Fruit fly (Drosophila melanogaster) whole organism, wandering third instar larva: ENCODE data around the gene mu2.

Source experiments
- CG9705 ChIP-seq: fragments of 200-800 bp; sonication (Bioruptor generic); optimal IDR thresholded peaks from 2 replicates; lab custom pipeline; 2018; ENCODE audit warnings: missing biosample characterization, mild to moderate bottlenecking, missing genetic modification characterization
- Dif ChIP-seq: fragments of 200-275, 200-300 bp; sonication (Bioruptor generic); optimal IDR thresholded peaks from 2 replicates; lab custom pipeline; 2018; ENCODE audit warnings: missing biosample characterization, missing genetic modification characterization; ENCODE audit not compliant: partially characterized antibody
- GATAd ChIP-seq: sonication (Bioruptor generic); optimal IDR thresholded peaks from 2 replicates; lab custom pipeline; 2016; ENCODE audit warnings: missing biosample characterization, missing genetic modification characterization
- HLH106 ChIP-seq: fragments of 200-800 bp; optimal IDR thresholded peaks from 3 replicates; lab custom pipeline; 2019; ENCODE audit warnings: missing biosample characterization, mild to moderate bottlenecking, missing genetic modification characterization, moderate library complexity
- Hnf4 ChIP-seq: fragments of 200-800 bp; sonication (Bioruptor generic); optimal IDR thresholded peaks from 2 replicates; lab custom pipeline; 2016; ENCODE audit warnings: missing biosample characterization, mild to moderate bottlenecking, missing genetic modification characterization
- Jra ChIP-seq: sonication (Bioruptor generic); optimal IDR thresholded peaks from 2 replicates; lab custom pipeline; 2016; ENCODE audit warnings: missing biosample characterization, missing genetic modification characterization
- Mio ChIP-seq: sonication (Bioruptor generic); optimal IDR thresholded peaks from 2 replicates; lab custom pipeline; 2016; ENCODE audit warnings: missing biosample characterization, missing genetic modification characterization
- N ChIP-seq: fragments of >200 bp; optimal IDR thresholded peaks from 2 replicates; lab custom pipeline; 2018; ENCODE audit warnings: missing biosample characterization, missing external identifiers, missing genetic modification characterization
- OdsH ChIP-seq: fragments of 200-800 bp; sonication (Bioruptor generic); optimal IDR thresholded peaks from 2 replicates; lab custom pipeline; 2016; ENCODE audit warnings: missing biosample characterization, mild to moderate bottlenecking, missing genetic modification characterization
- Rel ChIP-seq, 2 experiments: fragments of 200-800 bp; sonication (Bioruptor generic) in 1 of 2; optimal IDR thresholded peaks; 2 replicates in 1 of 2; 3 replicates in 1 of 2; lab custom pipeline; 2016 to 2019; ENCODE audit warnings: mild to moderate bottlenecking in 2 of 2, missing biosample characterization in 2 of 2, missing genetic modification characterization in 2 of 2, moderate library complexity in 1 of 2
- Vsx2 ChIP-seq: fragments of 200-300, 225-300 bp; sonication (Bioruptor generic); optimal IDR thresholded peaks from 2 replicates; lab custom pipeline; 2018; ENCODE audit warnings: missing biosample characterization, missing genetic modification characterization; ENCODE audit not compliant: partially characterized antibody
- br ChIP-seq: fragments of 200-800 bp; sonication (Bioruptor generic); optimal IDR thresholded peaks from 2 replicates; lab custom pipeline; 2016; ENCODE audit warnings: missing biosample characterization, missing genetic modification characterization
- dl ChIP-seq, 2 experiments: fragments of 175-275, 200-275 bp in 1 of 2; fragments of 200-275 bp in 1 of 2; sonication (Bioruptor generic); optimal IDR thresholded peaks; lab custom pipeline; 2018; ENCODE audit warnings: mild to moderate bottlenecking in 2 of 2, missing biosample characterization in 2 of 2, missing genetic modification characterization in 2 of 2, moderate library complexity in 2 of 2; ENCODE audit not compliant: partially characterized antibody in 2 of 2, insufficient read depth in 1 of 2
- dsf ChIP-seq: sonication (Bioruptor generic); optimal IDR thresholded peaks from 2 replicates; lab custom pipeline; 2016; ENCODE audit warnings: missing biosample characterization, missing genetic modification characterization, borderline replicate concordance
- ey ChIP-seq: fragments of 200-800 bp; sonication (Bioruptor generic); optimal IDR thresholded peaks from 2 replicates; lab custom pipeline; 2016; ENCODE audit warnings: missing biosample characterization, missing genetic modification characterization
- foxo ChIP-seq, 2 experiments: fragments of 200-800 bp; sonication (Bioruptor generic); optimal IDR thresholded peaks; 2 replicates in 1 of 2; 3 replicates in 1 of 2; lab custom pipeline; 2016 to 2017; ENCODE audit warnings: missing biosample characterization in 2 of 2, missing genetic modification characterization in 2 of 2
- fru ChIP-seq: fragments of 200-800 bp; sonication (Bioruptor generic); optimal IDR thresholded peaks from 3 replicates; lab custom pipeline; 2016; ENCODE audit warnings: missing biosample characterization, mild to moderate bottlenecking, missing genetic modification characterization
- jim ChIP-seq: fragments of 175-275, 200-325 bp; sonication (Bioruptor generic); optimal IDR thresholded peaks from 2 replicates; lab custom pipeline; 2016; ENCODE audit warnings: missing biosample characterization, mild to moderate bottlenecking, missing genetic modification characterization
- pan ChIP-seq: fragments of >200 bp; optimal IDR thresholded peaks from 2 replicates; lab custom pipeline; 2017
- psq ChIP-seq: fragments of 200-800 bp; sonication (Bioruptor generic); optimal IDR thresholded peaks from 3 replicates; lab custom pipeline; 2017; ENCODE audit warnings: missing biosample characterization, mild to moderate bottlenecking, missing genetic modification characterization, moderate library complexity
- rgr ChIP-seq: fragments of 200-800 bp; sonication (Bioruptor generic); optimal IDR thresholded peaks from 3 replicates; lab custom pipeline; 2016; ENCODE audit warnings: missing biosample characterization, mild to moderate bottlenecking, missing genetic modification characterization
- sage ChIP-seq: fragments of 200-800 bp; sonication (Bioruptor generic); optimal IDR thresholded peaks from 2 replicates; lab custom pipeline; 2016; ENCODE audit warnings: missing biosample characterization, mild to moderate bottlenecking, missing genetic modification characterization
- sv ChIP-seq: fragments of 200-800 bp; sonication (Bioruptor generic); optimal IDR thresholded peaks from 3 replicates; lab custom pipeline; 2016; ENCODE audit warnings: missing biosample characterization, missing genetic modification characterization
- usp ChIP-seq: fragments of >200 bp; optimal IDR thresholded peaks from 2 replicates; lab custom pipeline; 2017; ENCODE audit warnings: missing biosample characterization, missing genetic modification characterization
- woc ChIP-seq: sonication (Bioruptor generic); optimal IDR thresholded peaks from 2 replicates; lab custom pipeline; 2016; ENCODE audit warnings: missing biosample characterization, mild to moderate bottlenecking, missing genetic modification characterization

mu2 gene

dm6 chr3L:1964599-1965143, 17.4 kb upstream of the mu2 start:
- TF ChIP-seq br (GFP tag; lab: Kevin White, UChicago) (no peak), rgr (GFP tag; lab: Kevin White, UChicago) (no peak), dl (GFP tag; optimal IDR thresholded peaks at IDR 0.05; lab: Kevin White, UChicago; ENCODE audit: insufficient read depth in 1 of 2, partially characterized antibody in 2 of 2) (no peak), foxo (GFP tag; optimal IDR thresholded peaks at IDR 0.05; lab: Kevin White, UChicago) (no peak), jim (no peak), dsf (GFP tag; lab: Kevin White, UChicago) (no peak), Hnf4 (GFP tag; lab: Kevin White, UChicago) (no peak), Rel (GFP tag; optimal IDR thresholded peaks at IDR 0.05; lab: Kevin White, UChicago) (no peak), Rel (tag; optimal IDR thresholded peaks at IDR 0.05; lab: Kevin White, UChicago) (no peak), Mio (GFP tag; lab: Kevin White, UChicago) (no peak), ey (GFP tag; lab: Kevin White, UChicago) (no peak), sage (GFP tag; lab: Kevin White, UChicago) (no peak)

dm6 chr3L:1964099-1964498, 16.8 kb upstream of the mu2 start, which contains the start of gene mv:
TSS of gene mv (minus strand) at chr3L:1964178.
- TF ChIP-seq CG9705 (GFP tag; lab: Kevin White, UChicago) (no peak), sage (GFP tag; lab: Kevin White, UChicago) (peak; percentile 53)

dm6 chr3L:1962964-1963363, 15.7 kb upstream of the mu2 start, which contains the start of gene SCOT:
TSS of gene SCOT (plus strand) at chr3L:1963143.
- TF ChIP-seq foxo (GFP tag; optimal IDR thresholded peaks at IDR 0.05; lab: Kevin White, UChicago) (peak; percentile 30 to 87), woc (GFP tag; lab: Kevin White, UChicago) (no peak), GATAd (GFP tag; lab: Kevin White, UChicago) (peak; percentile 20), rgr (GFP tag; lab: Kevin White, UChicago) (peak; percentile 87), ey (GFP tag; lab: Kevin White, UChicago) (peak; percentile 89), br (GFP tag; lab: Kevin White, UChicago) (peak; percentile 83), HLH106 (tag; lab: Kevin White, UChicago) (peak; percentile 76), psq (peak; percentile 73), dl (GFP tag; optimal IDR thresholded peaks at IDR 0.05; lab: Kevin White, UChicago; ENCODE audit: insufficient read depth in 1 of 2, partially characterized antibody in 2 of 2) (no peak), OdsH (GFP tag; lab: Kevin White, UChicago) (peak; percentile 85), Vsx2 (GFP tag; lab: Kevin White, UChicago) (no peak), sv (GFP tag; lab: Kevin White, UChicago) (peak; percentile 53), fru (GFP tag; lab: Kevin White, UChicago) (peak; percentile 80)

dm6 chr3L:1940843-1941418, 6.3 kb downstream of the mu2 start, which contains the start of gene Mfap1:
TSS of gene Mfap1 (plus strand) at chr3L:1941068.
- TF ChIP-seq dsf (GFP tag; lab: Kevin White, UChicago) = no peak
- no peak for TF ChIP-seq rgr (GFP tag; lab: Kevin White, UChicago)
- no peak for TF ChIP-seq Rel (GFP tag; optimal IDR thresholded peaks at IDR 0.05; lab: Kevin White, UChicago)
- TF ChIP-seq Rel (tag; optimal IDR thresholded peaks at IDR 0.05; lab: Kevin White, UChicago) = no peak
- no peak for TF ChIP-seq N (GFP tag; lab: Kevin White, UChicago)
- TF ChIP-seq CG9705 (GFP tag; lab: Kevin White, UChicago) = peak; percentile 4
- TF ChIP-seq Jra (GFP tag; lab: Kevin White, UChicago) = no peak
- TF ChIP-seq jim = no peak
- no peak for TF ChIP-seq Vsx2 (GFP tag; lab: Kevin White, UChicago)
- peak; percentile 47 for TF ChIP-seq sage (GFP tag; lab: Kevin White, UChicago)

DNA sequence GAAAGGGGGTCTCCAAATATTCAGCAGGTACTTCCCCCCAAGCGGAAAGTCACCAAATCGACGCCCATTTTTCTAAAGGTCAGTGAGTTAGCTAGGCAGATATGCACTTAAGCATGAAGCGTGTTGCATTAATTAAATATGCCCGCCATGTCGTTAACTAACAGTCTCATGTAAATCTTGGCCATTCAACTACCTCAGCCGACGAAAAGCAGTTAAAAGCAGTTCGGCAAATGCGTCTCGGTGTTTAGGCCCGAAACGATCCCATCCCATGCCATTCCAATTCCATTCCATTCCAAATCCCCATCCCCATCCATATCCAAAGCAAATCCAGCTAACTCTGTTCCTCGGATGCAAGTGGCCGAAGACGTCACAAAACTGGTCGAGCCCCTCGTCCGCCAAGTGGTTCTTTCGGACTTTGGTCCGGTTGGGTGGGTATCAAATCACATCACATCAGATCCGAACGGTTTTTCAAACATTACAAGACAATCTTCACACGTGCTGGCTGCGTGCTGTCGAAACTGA, 7.2 kb downstream of the mu2 start:
- no peak for TF ChIP-seq usp (GFP tag; lab: Kevin White, UChicago)
- TF ChIP-seq foxo (GFP tag; optimal IDR thresholded peaks at IDR 0.05; lab: Kevin White, UChicago) = no peak
- peak; percentile 5 for TF ChIP-seq Vsx2 (GFP tag; lab: Kevin White, UChicago)
- TF ChIP-seq Rel (GFP tag; optimal IDR thresholded peaks at IDR 0.05; lab: Kevin White, UChicago) = no peak
- TF ChIP-seq Rel (tag; optimal IDR thresholded peaks at IDR 0.05; lab: Kevin White, UChicago) = peak; percentile 26

- TF ChIP-seq psq = no peak
- no peak for TF ChIP-seq Dif (GFP tag; lab: Kevin White, UChicago)
- no peak for TF ChIP-seq Rel (GFP tag; optimal IDR thresholded peaks at IDR 0.05; lab: Kevin White, UChicago)
- TF ChIP-seq Rel (tag; optimal IDR thresholded peaks at IDR 0.05; lab: Kevin White, UChicago) = peak; percentile 42
- no peak for TF ChIP-seq ey (GFP tag; lab: Kevin White, UChicago)
- no peak for TF ChIP-seq pan (lab: Kevin White, UChicago)
These were observed 8.5 kb downstream of the mu2 start, which contains the start of the genes CG46523 and CG5687 for dm6 chr3L:1938767-1939166. TSS of gene CG46523 (minus strand) at chr3L:1939103. TSS of gene CG5687 (minus strand) at chr3L:1939103.
